Fruit fly (Drosophila melanogaster): ENCODE measurements around the gene Ugt303A1.

Ugt303A1 gene

dm6 chr3R:11226496-11226895, 51.2 kb downstream of the Ugt303A1 start, which contains the start of gene CG17726 (continued):
- TF ChIP-seq fd64A (GFP tag; optimal IDR thresholded peaks at IDR 0.05): peak; percentile 3
- peak; percentile 16 for TF ChIP-seq BEAF-32 (GFP tag; optimal IDR thresholded peaks at IDR 0.05)
- no peak for TF ChIP-seq lab (GFP tag; optimal IDR thresholded peaks at IDR 0.05)
- TF ChIP-seq zfh2 (GFP tag; optimal IDR thresholded peaks at IDR 0.05): peak; percentile 81
- TF ChIP-seq Nf-YB (GFP tag; optimal IDR thresholded peaks at IDR 0.05): peak; percentile 89
- TF ChIP-seq Dek (tag; optimal IDR thresholded peaks at IDR 0.05): peak; percentile 97
- TF ChIP-seq nau (GFP tag; optimal IDR thresholded peaks at IDR 0.05): no peak
- peak; percentile 91 for TF ChIP-seq CG1603 (tag; optimal IDR thresholded peaks at IDR 0.05)
- peak; percentile 84 for TF ChIP-seq slp2 (GFP tag; optimal IDR thresholded peaks at IDR 0.05)
- TF ChIP-seq CG2889 (GFP tag; IDR thresholded peaks at IDR 0.05): peak; percentile 97
- peak; percentile 86 to 94 for TF ChIP-seq chif (GFP tag; optimal IDR thresholded peaks at IDR 0.05)
- TF ChIP-seq CG10462 (GFP tag; optimal IDR thresholded peaks at IDR 0.05): peak; percentile 96
- TF ChIP-seq ssp (GFP tag; IDR thresholded peaks at IDR 0.05): peak; percentile 93
- peak; percentile 56; the same call in 1 of the 2 replicates for TF ChIP-seq CG13287 (GFP tag; IDR thresholded peaks at IDR 0.05; ENCODE audit: partially characterized antibody)
- peak; percentile 98 for TF ChIP-seq Rfx (GFP tag; IDR thresholded peaks at IDR 0.05)
- TF ChIP-seq CG4854 (GFP tag; optimal IDR thresholded peaks at IDR 0.05): peak; percentile 90
- TF ChIP-seq CG10366 (GFP tag; IDR thresholded peaks at IDR 0.05): peak; percentile 98
- TF ChIP-seq CG8089 (GFP tag; optimal IDR thresholded peaks at IDR 0.05): peak; percentile 79
- peak; percentile 95 for TF ChIP-seq CG12942 (GFP tag; optimal IDR thresholded peaks at IDR 0.05)
- peak; percentile 98 for TF ChIP-seq CG32532 (GFP tag; IDR thresholded peaks at IDR 0.05)
- TF ChIP-seq bab2 (GFP tag; optimal IDR thresholded peaks at IDR 0.05): peak; percentile 93
- peak; percentile 97 for TF ChIP-seq CG31388 (GFP tag; optimal IDR thresholded peaks at IDR 0.05)
- TF ChIP-seq gsb-n (tag; optimal IDR thresholded peaks at IDR 0.05): peak; percentile 99
- TF ChIP-seq gem (tag; optimal IDR thresholded peaks at IDR 0.05): peak; percentile 99
- TF ChIP-seq oc (tag; optimal IDR thresholded peaks at IDR 0.05): peak; percentile 98
- peak; percentile 86 for TF ChIP-seq pnt (GFP tag; optimal IDR thresholded peaks at IDR 0.05)
- TF ChIP-seq zen (tag; optimal IDR thresholded peaks at IDR 0.05): peak; percentile 98
- TF ChIP-seq twi (tag; optimal IDR thresholded peaks at IDR 0.05): peak; percentile 96
- peak; percentile 90 for TF ChIP-seq caup (GFP tag; optimal IDR thresholded peaks at IDR 0.05; ENCODE audit: severe bottlenecking)
- no peak for TF ChIP-seq Hmr (GFP tag; optimal IDR thresholded peaks at IDR 0.05)
- peak; percentile 99 for TF ChIP-seq trem (tag; optimal IDR thresholded peaks at IDR 0.05)
- TF ChIP-seq CG11398 (GFP tag; optimal IDR thresholded peaks at IDR 0.05): peak; percentile 82
- TF ChIP-seq CG9609 (GFP tag; optimal IDR thresholded peaks at IDR 0.05): peak; percentile 86
- TF ChIP-seq tap (tag; optimal IDR thresholded peaks at IDR 0.05): peak; percentile 98
- TF ChIP-seq org-1 (GFP tag; optimal IDR thresholded peaks at IDR 0.05): peak; percentile 93
- peak; percentile 97 for TF ChIP-seq CG33557 (GFP tag; optimal IDR thresholded peaks at IDR 0.05)
- peak; percentile 92 for TF ChIP-seq CG34376 (GFP tag; optimal IDR thresholded peaks at IDR 0.05)
- peak; percentile 93 for TF ChIP-seq CG7271 (tag; optimal IDR thresholded peaks at IDR 0.05)
- TF ChIP-seq maf-S (GFP tag; optimal IDR thresholded peaks at IDR 0.05): peak; percentile 81
- TF ChIP-seq abd-A (tag; optimal IDR thresholded peaks at IDR 0.05): no peak
- TF ChIP-seq chinmo (GFP tag; IDR thresholded peaks at IDR 0.05; ENCODE audit: partially characterized antibody): no peak
- peak; percentile 81 for TF ChIP-seq CG31365 (tag; optimal IDR thresholded peaks at IDR 0.05)
- no peak for TF ChIP-seq corto (GFP tag; optimal IDR thresholded peaks at IDR 0.05)
- peak; percentile 87 for TF ChIP-seq CG6683 (GFP tag; optimal IDR thresholded peaks at IDR 0.05)
- TF ChIP-seq vvl (GFP tag; IDR thresholded peaks at IDR 0.05): peak; percentile 99
- peak; percentile 91 to 97 for TF ChIP-seq dpn (GFP tag; optimal IDR thresholded peaks at IDR 0.05)
- TF ChIP-seq Doc2 (GFP tag; IDR thresholded peaks at IDR 0.05): peak; percentile 89
- TF ChIP-seq kay (GFP tag; optimal IDR thresholded peaks at IDR 0.05): peak; percentile 87
- TF ChIP-seq Atf-2 (GFP tag; optimal IDR thresholded peaks at IDR 0.05): peak; percentile 91
- TF ChIP-seq CG7928 (GFP tag; optimal IDR thresholded peaks at IDR 0.05): peak; percentile 65
